Worm (Caenorhabditis elegans): ENCODE measurements around the gene K07E3.1.

K07E3.1 gene

ce11 chrX:8107921-8108320 is 2.3 kb upstream of the K07E3.1 start, which contains the start of gene K07E3.9:
Gene K07E3.9 (plus strand): TSS chrX:8108221.
- TF ChIP-seq mab-9 (GFP tag; IDR thresholded peaks at IDR 0.05) (no peak), ama-1 (optimal IDR thresholded peaks at IDR 0.05) (no peak)

- TF ChIP-seq ceh-63 (GFP tag; optimal IDR thresholded peaks at IDR 0.05) (no peak), lin-35 (GFP tag; optimal IDR thresholded peaks at IDR 0.05) (peak in 1 of 2 experiments; percentile 27), nhr-19 (GFP tag; conservative IDR thresholded peaks at IDR 0.05) (0 out of 2 replicates have a peak, but pooled peaks have one; percentile 17), jun-1 (tag; optimal IDR thresholded peaks at IDR 0.05) (no peak), nhr-20 (tag; optimal IDR thresholded peaks at IDR 0.05) (peak; percentile 27), nhr-71 (tag; optimal IDR thresholded peaks at IDR 0.05) (peak; percentile 40), dpl-1 (GFP tag; optimal IDR thresholded peaks at IDR 0.05) (peak in 1 of 3 experiments; percentile 47), isw-1 (GFP tag; IDR thresholded peaks at IDR 0.05) (no peak; the same call in 1 of the 2 replicates), alr-1 (tag; optimal IDR thresholded peaks at IDR 0.05; ENCODE audit: borderline replicate concordance) (no peak), nhr-47 (tag; optimal IDR thresholded peaks at IDR 0.05) (peak; percentile 49), ztf-11 (tag; optimal IDR thresholded peaks at IDR 0.05) (no peak), nhr-90 (tag; optimal IDR thresholded peaks at IDR 0.05; ENCODE audit: poor library complexity) (peak; percentile 8), xbp-1 (tag; optimal IDR thresholded peaks at IDR 0.05) (peak; percentile 16), Y116A8C.19 (tag; optimal IDR thresholded peaks at IDR 0.05; ENCODE audit: borderline replicate concordance) (no peak), nhr-12 (tag; optimal IDR thresholded peaks at IDR 0.05) (no peak), pax-3 (tag; optimal IDR thresholded peaks at IDR 0.05) (no peak), nhr-85 (tag) (no peak), lsy-2 (tag; optimal IDR thresholded peaks at IDR 0.05) (peak; percentile 21 to 44), nhr-84 (tag; optimal IDR thresholded peaks at IDR 0.05) (no peak), efl-3 (GFP tag; optimal IDR thresholded peaks at IDR 0.05) (no peak), nhr-11 (tag; optimal IDR thresholded peaks at IDR 0.05) (no peak), nhr-237 (tag; optimal IDR thresholded peaks at IDR 0.05) (no peak), pqm-1 (tag; optimal IDR thresholded peaks at IDR 0.05) (no peak), C34B4.2 (tag; optimal IDR thresholded peaks at IDR 0.05) (no peak), ama-1 (optimal IDR thresholded peaks at IDR 0.05) (no peak), lin-13 (GFP tag; optimal IDR thresholded peaks at IDR 0.05) (no peak), hlh-17 (GFP tag; optimal IDR thresholded peaks at IDR 0.05; ENCODE audit: borderline replicate concordance) (no peak), ets-5 (GFP tag; IDR thresholded peaks at IDR 0.05) (no peak), ces-1 (GFP tag; optimal IDR thresholded peaks at IDR 0.05) (no peak), F16B12.6 (tag; optimal IDR thresholded peaks at IDR 0.05) (peak; percentile 90), skn-1 (tag; optimal IDR thresholded peaks at IDR 0.05) (peak; percentile 31), nhr-28 (tag; optimal IDR thresholded peaks at IDR 0.05) (no peak), efl-1 (optimal IDR thresholded peaks at IDR 0.05) (peak in 1 of 2 experiments; percentile 18), efl-1 (GFP tag; optimal IDR thresholded peaks at IDR 0.05 in 1 of 2) (peak; percentile 55 to 76), elt-3 (tag; optimal IDR thresholded peaks at IDR 0.05) (no peak), lir-3 (tag; optimal IDR thresholded peaks at IDR 0.05; ENCODE audit: poor library complexity) (no peak), ceh-88 (GFP tag; IDR thresholded peaks at IDR 0.05) (no peak), elt-2 (tag; optimal IDR thresholded peaks at IDR 0.05) (no peak), sptf-1 (tag; optimal IDR thresholded peaks at IDR 0.05) (no peak), rnt-1 (tag; optimal IDR thresholded peaks at IDR 0.05) (peak; percentile 58), lin-15B (tag; optimal IDR thresholded peaks at IDR 0.05) (no peak), mab-9 (GFP tag; IDR thresholded peaks at IDR 0.05) (no peak), swsn-7 (tag; optimal IDR thresholded peaks at IDR 0.05) (peak; percentile 28), sox-4 (tag; optimal IDR thresholded peaks at IDR 0.05) (no peak), lin-14 (GFP tag; optimal IDR thresholded peaks at IDR 0.05) (peak; percentile 52), dsc-1 (tag; optimal IDR thresholded peaks at IDR 0.05) (no peak), blmp-1 (tag; optimal IDR thresholded peaks at IDR 0.05) (no peak), snu-23 (GFP tag; optimal IDR thresholded peaks at IDR 0.05) (peak; percentile 51), mdl-1 (tag; optimal IDR thresholded peaks at IDR 0.05) (peak in 1 of 2 experiments; percentile 33), mep-1 (tag; optimal IDR thresholded peaks at IDR 0.05) (peak; percentile 70), irx-1 (tag; optimal IDR thresholded peaks at IDR 0.05) (peak; percentile 2)
Measured at ce11 chrX:8109531-8109930, 708 bp upstream of the K07E3.1 start.
